Fruit fly (Drosophila melanogaster): ENCODE data around the gene CG34124.
A peak's percentile ranks its signal among the peaks of the same experiment; 100 is the strongest.

CG34124 gene

dm6 chr2L:4945300-4945699 lies 12.9 kb upstream of the CG34124 start, which contains the start of the genes mRpL24 and betaggt-I (continued):
- TF ChIP-seq wdn (GFP tag; IDR thresholded peaks at IDR 0.05) (peak; percentile 94), Bdp1 (GFP tag; optimal IDR thresholded peaks at IDR 0.05) (peak; percentile 77), Usf (GFP tag; optimal IDR thresholded peaks at IDR 0.05) (peak; percentile 91), crol (GFP tag; IDR thresholded peaks at IDR 0.05) (peak; percentile 62), unpg (GFP tag; optimal IDR thresholded peaks at IDR 0.05) (peak; percentile 98), twi (tag; optimal IDR thresholded peaks at IDR 0.05) (peak; percentile 93), BtbVII (GFP tag; optimal IDR thresholded peaks at IDR 0.05) (peak; percentile 92), jumu (GFP tag; optimal IDR thresholded peaks at IDR 0.05) (peak; percentile 64), B-H1 (GFP tag; IDR thresholded peaks at IDR 0.05) (peak; percentile 96), Blimp-1 (GFP tag; optimal IDR thresholded peaks at IDR 0.05) (peak; percentile 94), Optix (GFP tag; IDR thresholded peaks at IDR 0.05) (peak; percentile 79), trem (tag; optimal IDR thresholded peaks at IDR 0.05) (peak; percentile 95), Lpt (GFP tag; optimal IDR thresholded peaks at IDR 0.05) (no peak), odd (GFP tag; optimal IDR thresholded peaks at IDR 0.05) (peak; percentile 90), Oaz (GFP tag; IDR thresholded peaks at IDR 0.05) (peak; percentile 95), Stat92E (GFP tag; optimal IDR thresholded peaks at IDR 0.05) (peak in 1 of 3 experiments; percentile 85), HmgD (GFP tag; optimal IDR thresholded peaks at IDR 0.05) (no peak), CG17186 (GFP tag; optimal IDR thresholded peaks at IDR 0.05) (peak; percentile 36), bsh (GFP tag; optimal IDR thresholded peaks at IDR 0.05) (peak in 1 of 2 experiments; percentile 98), PHDP (tag; optimal IDR thresholded peaks at IDR 0.05) (peak; percentile 98), repo (GFP tag; optimal IDR thresholded peaks at IDR 0.05) (peak; percentile 12), CG17568 (GFP tag; optimal IDR thresholded peaks at IDR 0.05) (no peak), CG7786 (GFP tag; optimal IDR thresholded peaks at IDR 0.05) (peak; percentile 72), ttk (GFP tag; IDR thresholded peaks at IDR 0.05) (peak; percentile 98), br (optimal IDR thresholded peaks at IDR 0.05) (no peak), chinmo (GFP tag; IDR thresholded peaks at IDR 0.05; ENCODE audit: partially characterized antibody) (no peak), CG7556 (GFP tag; optimal IDR thresholded peaks at IDR 0.05) (peak; percentile 94), Opbp (GFP tag; IDR thresholded peaks at IDR 0.05; ENCODE audit: partially characterized antibody) (no peak), bowl (GFP tag; IDR thresholded peaks at IDR 0.05) (peak; percentile 89), eyg (GFP tag; optimal IDR thresholded peaks at IDR 0.05) (no peak), Vsx1 (GFP tag; optimal IDR thresholded peaks at IDR 0.05) (peak; percentile 79), ems (GFP tag; optimal IDR thresholded peaks at IDR 0.05) (peak; percentile 57), crc (GFP tag; optimal IDR thresholded peaks at IDR 0.05) (no peak), Rfx (GFP tag; IDR thresholded peaks at IDR 0.05) (peak; percentile 98), C15 (GFP tag; IDR thresholded peaks at IDR 0.05) (peak; percentile 70; the same call in 1 of the 3 replicates), CG10321 (GFP tag; IDR thresholded peaks at IDR 0.05) (peak; percentile 81), CG43689 (GFP tag; IDR thresholded peaks at IDR 0.05) (peak; percentile 95), D (optimal IDR thresholded peaks at IDR 0.05) (no peak), D (GFP tag; optimal IDR thresholded peaks at IDR 0.05) (peak; percentile 90), Jarid2 (GFP tag; optimal IDR thresholded peaks at IDR 0.05) (peak; percentile 75), p53 (GFP tag; optimal IDR thresholded peaks at IDR 0.05) (no peak), CG6683 (GFP tag; optimal IDR thresholded peaks at IDR 0.05) (peak; percentile 90), CG14965 (GFP tag; optimal IDR thresholded peaks at IDR 0.05; ENCODE audit: borderline replicate concordance) (no peak), aop (GFP tag; IDR thresholded peaks at IDR 0.05) (peak; percentile 87), emc (GFP tag; optimal IDR thresholded peaks at IDR 0.05) (peak; percentile 45), Pdp1 (GFP tag; optimal IDR thresholded peaks at IDR 0.05) (peak; percentile 72 to 88), pita (GFP tag; optimal IDR thresholded peaks at IDR 0.05) (no peak), CG10462 (GFP tag; optimal IDR thresholded peaks at IDR 0.05) (peak; percentile 91), Dref (GFP tag; IDR thresholded peaks at IDR 0.05) (peak; percentile 40), fd3F (GFP tag; optimal IDR thresholded peaks at IDR 0.05) (peak; percentile 96), so (GFP tag; IDR thresholded peaks at IDR 0.05) (peak; percentile 94), CkIIα-i1 (GFP tag; IDR thresholded peaks at IDR 0.05) (peak; percentile 64; the same call in 1 of the 2 replicates)

Measured in whole organism, embryonic.